Fruit fly (Drosophila melanogaster) whole organism, wandering third instar larva: Measurements from ENCODE around the gene PH4alphaSG2.

Experiments
- CG32264 ChIP-seq: fragments of 200-800 bp; sonication (Bioruptor generic); optimal IDR thresholded peaks from 2 replicates; lab custom pipeline; 2016; ENCODE audit warnings: missing biosample characterization, missing genetic modification characterization
- CrebA ChIP-seq: fragments of 200-800 bp; sonication (Bioruptor generic); optimal IDR thresholded peaks from 2 replicates; lab custom pipeline; 2016; ENCODE audit warnings: missing biosample characterization, mild to moderate bottlenecking, missing genetic modification characterization, borderline replicate concordance
- GATAd ChIP-seq: sonication (Bioruptor generic); optimal IDR thresholded peaks from 2 replicates; lab custom pipeline; 2016; ENCODE audit warnings: missing biosample characterization, missing genetic modification characterization
- Hnf4 ChIP-seq: fragments of 200-800 bp; sonication (Bioruptor generic); optimal IDR thresholded peaks from 2 replicates; lab custom pipeline; 2016; ENCODE audit warnings: missing biosample characterization, mild to moderate bottlenecking, missing genetic modification characterization
- Mio ChIP-seq: sonication (Bioruptor generic); optimal IDR thresholded peaks from 2 replicates; lab custom pipeline; 2016; ENCODE audit warnings: missing biosample characterization, missing genetic modification characterization
- OdsH ChIP-seq: fragments of 200-800 bp; sonication (Bioruptor generic); optimal IDR thresholded peaks from 2 replicates; lab custom pipeline; 2016; ENCODE audit warnings: missing biosample characterization, mild to moderate bottlenecking, missing genetic modification characterization
- Sp1 ChIP-seq: fragments of 200-800 bp; sonication (Bioruptor generic); optimal IDR thresholded peaks from 3 replicates; lab custom pipeline; 2019; ENCODE audit warnings: missing biosample characterization, mild to moderate bottlenecking, missing genetic modification characterization, moderate library complexity
- br ChIP-seq: fragments of 200-800 bp; sonication (Bioruptor generic); optimal IDR thresholded peaks from 2 replicates; lab custom pipeline; 2016; ENCODE audit warnings: missing biosample characterization, missing genetic modification characterization
- dmrt93B ChIP-seq: fragments of 200-800 bp; sonication (Bioruptor generic); optimal IDR thresholded peaks from 2 replicates; lab custom pipeline; 2018; ENCODE audit warnings: missing biosample characterization, mild to moderate bottlenecking, missing genetic modification characterization
- ey ChIP-seq: fragments of 200-800 bp; sonication (Bioruptor generic); optimal IDR thresholded peaks from 2 replicates; lab custom pipeline; 2016; ENCODE audit warnings: missing biosample characterization, missing genetic modification characterization
- h ChIP-seq: fragments of 200-800 bp; sonication (Bioruptor generic); optimal IDR thresholded peaks from 3 replicates; lab custom pipeline; 2016; ENCODE audit warnings: missing biosample characterization, mild to moderate bottlenecking, missing genetic modification characterization
- lola ChIP-seq: fragments of >200 bp; optimal IDR thresholded peaks from 2 replicates; lab custom pipeline; 2017; ENCODE audit warnings: missing biosample characterization, missing genetic modification characterization
- pan ChIP-seq: fragments of >200 bp; optimal IDR thresholded peaks from 2 replicates; lab custom pipeline; 2017

- TF ChIP-seq ey (GFP tag; lab: Kevin White, UChicago) (no peak), Sp1 (GFP tag; lab: Kevin White, UChicago) (no peak), pan (lab: Kevin White, UChicago) (no peak), h (GFP tag; lab: Kevin White, UChicago) (peak; percentile 81), br (GFP tag; lab: Kevin White, UChicago) (peak; percentile 19), Hnf4 (GFP tag; lab: Kevin White, UChicago) (no peak), OdsH (GFP tag; lab: Kevin White, UChicago) (peak; percentile 34), GATAd (GFP tag; lab: Kevin White, UChicago) (no peak), lola (GFP tag; lab: Kevin White, UChicago) (no peak), CG32264 (GFP tag; lab: Kevin White, UChicago) (peak; percentile 39), dmrt93B (GFP tag; lab: Kevin White, UChicago) (no peak), Mio (no peak), CrebA (GFP tag; lab: Kevin White, UChicago) (no peak)
These were observed 35.4 kb upstream of the PH4alphaSG2 start for dm6 chr3R:30454442-30454841.
